Worm (Caenorhabditis elegans) whole organism, young adult: ENCODE data around the gene hlh-4.

Experiments used
- B0019.2 ChIP-seq: fragments of 200-800 bp; sonication (Bioruptor generic); conservative IDR thresholded peaks from 2 replicates; pipeline ENCODE4 v1.3.6; 2022; ENCODE audit warnings: missing genetic modification reagents, missing genetic modification characterization, missing compliant biosample characterization
- C17E4.6 ChIP-seq: fragments of 200-800 bp; sonication (Bioruptor generic); IDR thresholded peaks from 2 replicates; pipeline ENCODE4 v1.3.6; 2022; ENCODE audit warnings: missing genetic modification reagents, missing genetic modification characterization, missing compliant biosample characterization
- F10E7.11 ChIP-seq: sonication (generic microtip); optimal IDR thresholded peaks from 2 replicates; lab custom pipeline; 2017; ENCODE audit warnings: mild to moderate bottlenecking, missing genetic modification characterization, moderate library complexity, missing compliant biosample characterization
- F33H1.4 ChIP-seq: fragments of 200-800 bp; sonication (Bioruptor generic); IDR thresholded peaks from 2 replicates; pipeline ENCODE4 v1.3.6; 2022; ENCODE audit warnings: missing genetic modification reagents, missing genetic modification characterization, missing compliant biosample characterization
- F37B4.10 ChIP-seq: fragments of 200-800 bp; sonication (Bioruptor generic); IDR thresholded peaks from 2 replicates; pipeline ENCODE4 v1.3.6; 2022; ENCODE audit warnings: missing genetic modification characterization, missing compliant biosample characterization
- F49E8.2 ChIP-seq: sonication (generic microtip); optimal IDR thresholded peaks from 3 replicates; lab custom pipeline; 2017; ENCODE audit warnings: missing genetic modification characterization, mild to moderate bottlenecking, missing compliant biosample characterization, antibody characterized with exemption, moderate library complexity; ENCODE audit not compliant: insufficient read depth
- F55B11.4 ChIP-seq: sonication (generic microtip); optimal IDR thresholded peaks from 2 replicates; lab custom pipeline; 2016; ENCODE audit warnings: missing compliant biosample characterization, missing genetic modification characterization, borderline replicate concordance; ENCODE audit not compliant: insufficient read depth
- F57A8.1 ChIP-seq: fragments of 200-800 bp; sonication (Bioruptor generic); optimal IDR thresholded peaks from 2 replicates; lab custom pipeline; 2018; ENCODE audit warnings: mild to moderate bottlenecking, missing genetic modification characterization, moderate library complexity, missing compliant biosample characterization
- F57C9.4 ChIP-seq: sonication (generic microtip); optimal IDR thresholded peaks from 2 replicates; lab custom pipeline; 2017; ENCODE audit warnings: mild to moderate bottlenecking, missing genetic modification characterization, missing compliant biosample characterization
- T07F8.4 ChIP-seq: sonication (generic microtip); optimal IDR thresholded peaks from 2 replicates; lab custom pipeline; 2016; ENCODE audit warnings: mild to moderate bottlenecking, missing genetic modification characterization, moderate library complexity, missing compliant biosample characterization
- T26A5.8 ChIP-seq: sonication (generic microtip); optimal IDR thresholded peaks from 2 replicates; lab custom pipeline; 2016; ENCODE audit warnings: missing genetic modification characterization, missing compliant biosample characterization
- Y53F4B.3 ChIP-seq: fragments of 200-800 bp; sonication (Bioruptor generic); IDR thresholded peaks from 2 replicates; pipeline ENCODE4 v1.3.6; 2022; ENCODE audit warnings: missing genetic modification reagents, missing genetic modification characterization, missing compliant biosample characterization
- Y67H2A.10 ChIP-seq: fragments of 200-800 bp; sonication (Bioruptor generic); conservative IDR thresholded peaks from 2 replicates; pipeline ENCODE4 v1.3.6; 2022; ENCODE audit warnings: missing genetic modification reagents, missing genetic modification characterization, missing compliant biosample characterization
- ZK185.1 ChIP-seq: sonication (generic microtip); optimal IDR thresholded peaks from 2 replicates; lab custom pipeline; 2016; ENCODE audit warnings: mild to moderate bottlenecking, missing genetic modification characterization, missing compliant biosample characterization; ENCODE audit not compliant: poor library complexity, severe bottlenecking
- akir-1 ChIP-seq: fragments of 200-800 bp; sonication (Bioruptor generic); optimal IDR thresholded peaks from 2 replicates; lab custom pipeline; 2018; ENCODE audit warnings: mild to moderate bottlenecking, missing genetic modification characterization, moderate library complexity, missing compliant biosample characterization
- attf-3 ChIP-seq: fragments of 200-800 bp; sonication (Bioruptor generic); conservative IDR thresholded peaks from 2 replicates; pipeline ENCODE4 v1.3.6; 2022; ENCODE audit warnings: missing genetic modification reagents, missing genetic modification characterization, missing compliant biosample characterization
- ceh-100 ChIP-seq: fragments of 200-800 bp; sonication (Bioruptor generic); IDR thresholded peaks from 2 replicates; pipeline ENCODE4 v1.3.6; 2022; ENCODE audit warnings: missing genetic modification reagents, missing genetic modification characterization, missing compliant biosample characterization
- ceh-27 ChIP-seq: fragments of 200-800 bp; sonication (Bioruptor generic); optimal IDR thresholded peaks from 2 replicates; lab custom pipeline; 2018; ENCODE audit warnings: mild to moderate bottlenecking, missing genetic modification characterization, moderate library complexity, missing compliant biosample characterization
- ceh-79 ChIP-seq: sonication (generic microtip); optimal IDR thresholded peaks from 2 replicates; lab custom pipeline; 2017; ENCODE audit warnings: mild to moderate bottlenecking, missing genetic modification characterization, missing compliant biosample characterization
- chd-7 ChIP-seq: sonication (generic microtip); optimal IDR thresholded peaks from 2 replicates; lab custom pipeline; 2016; ENCODE audit warnings: mild to moderate bottlenecking, missing genetic modification characterization, moderate library complexity, missing compliant biosample characterization
- dpl-1 ChIP-seq: fragments of 150-350 bp; optimal IDR thresholded peaks from 2 replicates; lab custom pipeline; 2014; ENCODE audit warnings: missing biosample characterization, missing genetic modification reagents, missing genetic modification characterization
- egl-18 ChIP-seq: fragments of 200-800 bp; sonication (Bioruptor generic); IDR thresholded peaks from 2 replicates; pipeline ENCODE4 v1.3.6; 2022; ENCODE audit warnings: missing genetic modification reagents, missing genetic modification characterization, missing compliant biosample characterization
- ekl-4 ChIP-seq: fragments of 200-800 bp; sonication (Bioruptor generic); IDR thresholded peaks from 2 replicates; pipeline ENCODE4 v1.3.6; 2022; ENCODE audit warnings: missing genetic modification reagents, missing genetic modification characterization, missing compliant biosample characterization
- hlh-12 ChIP-seq: sonication (generic microtip); optimal IDR thresholded peaks from 2 replicates; lab custom pipeline; 2016; ENCODE audit warnings: missing genetic modification characterization, missing compliant biosample characterization
- hmg-1.2 ChIP-seq: fragments of 200-800 bp; sonication (Bioruptor generic); IDR thresholded peaks from 2 replicates; pipeline ENCODE4 v1.3.6; 2022; ENCODE audit warnings: missing genetic modification reagents, missing genetic modification characterization, missing compliant biosample characterization
- hmg-20 ChIP-seq: fragments of 200-800 bp; sonication (Bioruptor generic); IDR thresholded peaks from 2 replicates; pipeline ENCODE4 v1.3.6; 2022; ENCODE audit warnings: missing genetic modification reagents, missing genetic modification characterization, missing compliant biosample characterization
- let-526 ChIP-seq: fragments of 200-800 bp; sonication (Bioruptor generic); IDR thresholded peaks from 2 replicates; pipeline ENCODE4 v1.3.6; 2022; ENCODE audit warnings: missing genetic modification reagents, missing genetic modification characterization, missing compliant biosample characterization
- lsy-27 ChIP-seq: sonication (generic microtip); optimal IDR thresholded peaks from 2 replicates; lab custom pipeline; 2017; ENCODE audit warnings: missing genetic modification characterization, mild to moderate bottlenecking, missing compliant biosample characterization, antibody characterized with exemption, missing genotype, borderline replicate concordance; ENCODE audit not compliant: insufficient read depth
- mes-4 ChIP-seq: sonication (generic microtip); optimal IDR thresholded peaks from 2 replicates; lab custom pipeline; 2016; ENCODE audit warnings: missing genotype, missing genetic modification characterization, missing compliant biosample characterization
- nhr-90 ChIP-seq: sonication (generic microtip); optimal IDR thresholded peaks from 2 replicates; lab custom pipeline; 2016; ENCODE audit warnings: missing genotype, mild to moderate bottlenecking, missing genetic modification characterization, missing compliant biosample characterization
- pha-4 ChIP-seq: fragments of 150-350 bp; sonication (generic microtip); optimal IDR thresholded peaks from 2 replicates; lab custom pipeline; 2014; ENCODE audit warnings: missing biosample characterization, missing genetic modification reagents, missing genetic modification characterization
- sdz-38 ChIP-seq: sonication (generic microtip); optimal IDR thresholded peaks from 2 replicates; lab custom pipeline; 2016; ENCODE audit warnings: missing genotype, missing genetic modification characterization, missing compliant biosample characterization
- sea-2 ChIP-seq: fragments of 200-800 bp; sonication (Bioruptor generic); IDR thresholded peaks from 2 replicates; pipeline ENCODE4 v1.3.6; 2022; ENCODE audit warnings: missing genetic modification characterization, missing compliant biosample characterization
- snpc-1.3 ChIP-seq: sonication (generic microtip); optimal IDR thresholded peaks from 2 replicates; lab custom pipeline; 2017; ENCODE audit warnings: missing genetic modification characterization, mild to moderate bottlenecking, missing compliant biosample characterization, antibody characterized with exemption, moderate library complexity, missing genotype, missing genetic modification reagents; ENCODE audit not compliant: insufficient read depth
- snpc-4 ChIP-seq, 5 experiments: fragments of 150-350 bp in 1 of 5; sonication (generic microtip) in 4 of 5; optimal IDR thresholded peaks; 2 replicates each; lab custom pipeline; 2014 to 2018; ENCODE audit warnings: missing genetic modification characterization in 5 of 5, missing biosample characterization in 3 of 5, antibody characterized with exemption in 2 of 5, mild to moderate bottlenecking in 2 of 5, missing compliant biosample characterization in 2 of 5, missing genotype in 2 of 5, moderate library complexity in 2 of 5, missing genetic modification reagents in 1 of 5
- xnd-1 ChIP-seq: sonication (generic microtip); optimal IDR thresholded peaks from 2 replicates; lab custom pipeline; 2016; ENCODE audit warnings: missing genotype, missing genetic modification reagents, missing genetic modification characterization, missing compliant biosample characterization
- zim-3 ChIP-seq: sonication (generic microtip); optimal IDR thresholded peaks from 2 replicates; lab custom pipeline; 2017; ENCODE audit warnings: mild to moderate bottlenecking, missing genetic modification characterization, moderate library complexity, missing compliant biosample characterization

hlh-4 gene

ce11 chrIII:9743239-9743638 is 4.4 kb upstream of the hlh-4 start, which contains the start of gene T05G5.1:
Gene T05G5.1, minus strand, starts transcription at chrIII:9743339.
- no peak for TF ChIP-seq lsy-27 (tag; lab: Kevin White, UChicago)
- TF ChIP-seq ZK185.1 (tag; lab: Kevin White, UChicago): no peak
- no peak for TF ChIP-seq hmg-20 (GFP tag; lab: Robert Waterston, UW)
- TF ChIP-seq F57C9.4 (tag; lab: Kevin White, UChicago): no peak
- no peak for TF ChIP-seq pha-4 (tag; lab: Kevin White, UChicago)
- TF ChIP-seq dpl-1 (GFP tag; lab: Kevin White, UChicago): no peak
- TF ChIP-seq snpc-1.3 (tag; lab: Kevin White, UChicago): no peak
- TF ChIP-seq F55B11.4 (tag; lab: Kevin White, UChicago): no peak

ce11 chrIII:9741985-9742384 is 3.1 kb upstream of the hlh-4 start:
- TF ChIP-seq attf-3 (GFP tag; lab: Robert Waterston, UW) (no peak), snpc-4 (GFP tag; optimal IDR thresholded peaks at IDR 0.05; lab: Kevin White, UChicago) (no peak), snpc-4 (tag; optimal IDR thresholded peaks at IDR 0.05; lab: Kevin White, UChicago) (no peak), lsy-27 (tag; lab: Kevin White, UChicago) (no peak), chd-7 (no peak), hmg-1.2 (GFP tag; lab: Robert Waterston, UW) (peak; percentile 57; the same call in 1 of the 2 replicates), C17E4.6 (no peak), ceh-27 (GFP tag; lab: Kevin White, UChicago) (no peak), dpl-1 (GFP tag; lab: Kevin White, UChicago) (no peak)

- TF ChIP-seq hmg-1.2 (GFP tag; lab: Robert Waterston, UW) (peak; percentile 42; the same call in 1 of the 2 replicates), egl-18 (GFP tag; lab: Robert Waterston, UW) (no peak)
Observed at ce11 chrIII:9740663-9741062, 1.8 kb upstream of the hlh-4 start.

ce11 chrIII:9735857-9736256 is 3.0 kb downstream of the hlh-4 start, which contains the start of gene dao-6:
Gene dao-6, minus strand, starts transcription at chrIII:9736201.
- TF ChIP-seq ceh-79 (tag; lab: Kevin White, UChicago): no peak
- no peak for TF ChIP-seq xnd-1 (tag; lab: Kevin White, UChicago)
- no peak for TF ChIP-seq mes-4 (tag; lab: Kevin White, UChicago)
- TF ChIP-seq ceh-100 (GFP tag; lab: Robert Waterston, UW): no peak
- no peak for TF ChIP-seq zim-3 (tag; lab: Kevin White, UChicago)
- TF ChIP-seq akir-1 (GFP tag; lab: Kevin White, UChicago): no peak
- TF ChIP-seq sdz-38 (tag; lab: Kevin White, UChicago): no peak
- no peak for TF ChIP-seq snpc-1.3 (tag; lab: Kevin White, UChicago)
- TF ChIP-seq F33H1.4: no peak

- TF ChIP-seq Y53F4B.3 (GFP tag; lab: Robert Waterston, UW) (no peak), T07F8.4 (no peak), F57C9.4 (tag; lab: Kevin White, UChicago) (no peak), hlh-12 (tag; lab: Kevin White, UChicago) (no peak)
Observed at ce11 chrIII:9734030-9734429, 4.8 kb downstream of the hlh-4 start.

- TF ChIP-seq F49E8.2 (tag; lab: Kevin White, UChicago) (no peak), F37B4.10 (GFP tag; lab: Robert Waterston, UW) (no peak), let-526 (GFP tag; lab: Robert Waterston, UW) (no peak), B0019.2 (GFP tag; lab: Robert Waterston, UW) (no peak), ekl-4 (no peak), F10E7.11 (tag; lab: Kevin White, UChicago) (no peak), F57A8.1 (no peak), dpl-1 (GFP tag; lab: Kevin White, UChicago) (no peak), nhr-90 (tag; lab: Kevin White, UChicago) (no peak), Y67H2A.10 (GFP tag; lab: Robert Waterston, UW) (no peak), egl-18 (GFP tag; lab: Robert Waterston, UW) (no peak), snpc-4 (GFP tag; optimal IDR thresholded peaks at IDR 0.05; lab: Kevin White, UChicago) (no peak), snpc-4 (tag; optimal IDR thresholded peaks at IDR 0.05; lab: Kevin White, UChicago) (no peak), sea-2 (GFP tag; lab: Robert Waterston, UW) (no peak), T26A5.8 (tag; lab: Kevin White, UChicago) (no peak), zim-3 (tag; lab: Kevin White, UChicago) (no peak)
Observed at ce11 chrIII:9733333-9733732, 5.5 kb downstream of the hlh-4 start.
